Fruit fly (Drosophila melanogaster) whole organism, embryonic: ENCODE results near the gene CG9961.
A peak's percentile ranks its signal among the peaks of the same experiment; 100 is the strongest.

Experiments
- Adf1 ChIP-seq: fragments of 200-800 bp; sonication (Bioruptor generic); IDR thresholded peaks from 2 replicates; pipeline ENCODE4 v1.3.6; 2022; ENCODE audit warnings: missing biosample characterization, missing genetic modification characterization
- Bdp1 ChIP-seq: fragments of 200-800 bp; sonication (Bioruptor generic); optimal IDR thresholded peaks from 3 replicates; lab custom pipeline; 2016; ENCODE audit warnings: missing biosample characterization, missing genetic modification characterization
- CG1024 ChIP-seq: fragments of 200-800 bp; sonication (Bioruptor generic); IDR thresholded peaks from 2 replicates; pipeline ENCODE4 v1.3.6; 2022; ENCODE audit warnings: missing biosample characterization, missing genetic modification characterization
- CG13894 ChIP-seq: fragments of 200-800 bp; sonication (Bioruptor generic); optimal IDR thresholded peaks from 3 replicates; lab custom pipeline; 2018; ENCODE audit warnings: missing biosample characterization, mild to moderate bottlenecking, missing genetic modification characterization, moderate library complexity
- CG14050 ChIP-seq: fragments of 200-800 bp; sonication (Bioruptor generic); IDR thresholded peaks from 3 replicates; pipeline ENCODE4 v1.3.6; 2022; ENCODE audit warnings: missing biosample characterization, missing genetic modification characterization
- CG14965 ChIP-seq: fragments of 200-800 bp; sonication (Bioruptor generic); optimal IDR thresholded peaks from 2 replicates; lab custom pipeline; 2016; ENCODE audit warnings: missing biosample characterization, missing genetic modification characterization, borderline replicate concordance
- CG15073 ChIP-seq: fragments of 200-800 bp; sonication (Bioruptor generic); optimal IDR thresholded peaks from 2 replicates; lab custom pipeline; 2016; ENCODE audit warnings: missing biosample characterization, missing genetic modification characterization
- CG15479 ChIP-seq: fragments of 200-800 bp; sonication (Bioruptor generic); optimal IDR thresholded peaks from 3 replicates; lab custom pipeline; 2019; ENCODE audit warnings: missing biosample characterization, mild to moderate bottlenecking, missing genetic modification characterization, moderate library complexity
- CG15601 ChIP-seq: fragments of 200-800 bp; sonication (Bioruptor generic); optimal IDR thresholded peaks from 3 replicates; lab custom pipeline; 2019; ENCODE audit warnings: missing biosample characterization, mild to moderate bottlenecking, missing genetic modification characterization, moderate library complexity
- CG15696 ChIP-seq: fragments of 200-800 bp; sonication (Bioruptor generic); optimal IDR thresholded peaks from 2 replicates; lab custom pipeline; 2019; ENCODE audit warnings: missing biosample characterization, mild to moderate bottlenecking, missing genetic modification characterization, moderate library complexity
- CG1602 ChIP-seq: fragments of 200-800 bp; sonication (Bioruptor generic); optimal IDR thresholded peaks from 3 replicates; lab custom pipeline; 2016; ENCODE audit warnings: missing biosample characterization, missing genetic modification characterization
- CG1603 ChIP-seq: fragments of 200-800 bp; sonication (Bioruptor generic); optimal IDR thresholded peaks from 2 replicates; lab custom pipeline; 2019; ENCODE audit warnings: missing biosample characterization, mild to moderate bottlenecking, missing genetic modification characterization, moderate library complexity
- CG17186 ChIP-seq: fragments of 200-800 bp; sonication (Bioruptor generic); optimal IDR thresholded peaks from 3 replicates; lab custom pipeline; 2017; ENCODE audit warnings: missing biosample characterization, missing genetic modification reagents, missing genetic modification characterization
- CG18619 ChIP-seq: fragments of 200-800 bp; sonication (Bioruptor generic); optimal IDR thresholded peaks from 3 replicates; lab custom pipeline; 2017; ENCODE audit warnings: missing biosample characterization, mild to moderate bottlenecking, missing genetic modification characterization
- CG30431 ChIP-seq: fragments of 200-800 bp; sonication (Bioruptor generic); optimal IDR thresholded peaks from 2 replicates; lab custom pipeline; 2017; ENCODE audit warnings: missing biosample characterization, missing genetic modification characterization
- CG31224 ChIP-seq: fragments of 200-800 bp; sonication (Bioruptor generic); IDR thresholded peaks from 2 replicates; pipeline ENCODE4 v1.3.6; 2022; ENCODE audit warnings: missing biosample characterization, missing genetic modification characterization
- CG34422 ChIP-seq: fragments of 200-800 bp; sonication (Bioruptor generic); IDR thresholded peaks from 3 replicates; pipeline ENCODE4 v1.3.6; 2022; ENCODE audit warnings: missing biosample characterization, missing genetic modification characterization
- CG4328 ChIP-seq: fragments of 200-800 bp; sonication (Bioruptor generic); optimal IDR thresholded peaks from 3 replicates; lab custom pipeline; 2017; ENCODE audit warnings: missing biosample characterization, missing genetic modification reagents, missing genetic modification characterization
- CG4424 ChIP-seq: fragments of 200-800 bp; sonication (Bioruptor generic); optimal IDR thresholded peaks from 3 replicates; lab custom pipeline; 2016; ENCODE audit warnings: missing biosample characterization, missing genetic modification characterization
- CG5180 ChIP-seq: fragments of 200-800 bp; sonication (Bioruptor generic); optimal IDR thresholded peaks from 3 replicates; lab custom pipeline; 2017; ENCODE audit warnings: missing biosample characterization, missing genetic modification characterization, mild to moderate bottlenecking, moderate library complexity, missing genetic modification reagents
- CG7745 ChIP-seq: fragments of 200-800 bp; sonication (Bioruptor generic); optimal IDR thresholded peaks from 2 replicates; lab custom pipeline; 2018; ENCODE audit warnings: missing biosample characterization, mild to moderate bottlenecking, missing genetic modification characterization, moderate library complexity
- CG7839 ChIP-seq: fragments of 200-800 bp; sonication (Bioruptor generic); optimal IDR thresholded peaks from 3 replicates; lab custom pipeline; 2018; ENCODE audit warnings: missing biosample characterization, mild to moderate bottlenecking, missing genetic modification characterization, moderate library complexity
- CG8281 ChIP-seq: fragments of 200-800 bp; sonication (Bioruptor generic); optimal IDR thresholded peaks from 2 replicates; lab custom pipeline; 2018; ENCODE audit warnings: missing biosample characterization, mild to moderate bottlenecking, missing genetic modification characterization, moderate library complexity
- CG8765 ChIP-seq: fragments of 200-800 bp; sonication (Bioruptor generic); IDR thresholded peaks from 2 replicates; pipeline ENCODE4 v1.3.6; 2022; ENCODE audit warnings: missing biosample characterization, missing genetic modification characterization
- CkIIα-i1 ChIP-seq: fragments of 200-800 bp; sonication (Bioruptor generic); IDR thresholded peaks from 2 replicates; pipeline ENCODE4 v1.3.6; 2022; ENCODE audit warnings: missing biosample characterization, missing genetic modification characterization
- Dek ChIP-seq: fragments of 200-800 bp; sonication (Bioruptor generic); optimal IDR thresholded peaks from 3 replicates; lab custom pipeline; 2019; ENCODE audit warnings: missing biosample characterization, mild to moderate bottlenecking, missing genetic modification characterization, moderate library complexity
- E2f2 ChIP-seq: fragments of 200-800 bp; sonication (Bioruptor generic); IDR thresholded peaks from 2 replicates; pipeline ENCODE4 v1.3.6; 2022; ENCODE audit warnings: missing biosample characterization, missing genetic modification characterization
- Fer1 ChIP-seq: fragments of 200-800 bp; sonication (Bioruptor generic); optimal IDR thresholded peaks from 2 replicates; lab custom pipeline; 2017; ENCODE audit warnings: missing biosample characterization, mild to moderate bottlenecking, missing genetic modification characterization
- Meics ChIP-seq: fragments of 200-800 bp; sonication (Bioruptor generic); optimal IDR thresholded peaks from 2 replicates; lab custom pipeline; 2017; ENCODE audit warnings: missing biosample characterization, mild to moderate bottlenecking, missing genetic modification characterization
- Rfx ChIP-seq: fragments of 200-800 bp; sonication (Bioruptor generic); IDR thresholded peaks from 2 replicates; pipeline ENCODE4 v1.3.6; 2022; ENCODE audit warnings: missing biosample characterization, missing genetic modification characterization
- ato ChIP-seq: fragments of 200-800 bp; sonication (Bioruptor generic); IDR thresholded peaks from 2 replicates; pipeline ENCODE4 v1.3.6; 2022; ENCODE audit warnings: missing biosample characterization, missing genetic modification characterization; ENCODE audit not compliant: partially characterized antibody
- ci ChIP-seq: fragments of 200-800 bp; sonication (Bioruptor generic); IDR thresholded peaks from 3 replicates; pipeline ENCODE4 v1.3.6; 2022; ENCODE audit warnings: missing biosample characterization, missing genetic modification characterization
- eve ChIP-seq, 2 experiments: fragments of >200 bp; optimal IDR thresholded peaks; 2 replicates each; lab custom pipeline; 2017; ENCODE audit warnings: missing biosample characterization in 2 of 2, missing genetic modification characterization in 2 of 2
- exex ChIP-seq: fragments of 200-800 bp; sonication (Bioruptor generic); optimal IDR thresholded peaks from 4 replicates; lab custom pipeline; 2018; ENCODE audit warnings: missing biosample characterization, mild to moderate bottlenecking, missing genetic modification characterization, moderate library complexity
- gcm ChIP-seq: fragments of 200-800 bp; sonication (Bioruptor generic); optimal IDR thresholded peaks from 2 replicates; lab custom pipeline; 2019; ENCODE audit warnings: missing biosample characterization, mild to moderate bottlenecking, missing genetic modification characterization, moderate library complexity
- grau ChIP-seq: fragments of 200-800 bp; optimal IDR thresholded peaks from 3 replicates; lab custom pipeline; 2019; ENCODE audit warnings: missing biosample characterization, mild to moderate bottlenecking, missing genetic modification characterization, moderate library complexity
- kni ChIP-seq: fragments of 200-800 bp; sonication (Bioruptor generic); optimal IDR thresholded peaks from 3 replicates; lab custom pipeline; 2017; ENCODE audit warnings: mild to moderate bottlenecking, missing biosample characterization, missing genetic modification reagents, missing genetic modification characterization
- nerfin-2 ChIP-seq: fragments of 200-800 bp; sonication (Bioruptor generic); IDR thresholded peaks from 2 replicates; pipeline ENCODE4 v1.3.6; 2022; ENCODE audit warnings: missing biosample characterization, missing genetic modification characterization; ENCODE audit not compliant: partially characterized antibody
- onecut ChIP-seq: fragments of 200-800 bp; sonication (Bioruptor generic); IDR thresholded peaks from 2 replicates; pipeline ENCODE4 v1.3.6; 2022; ENCODE audit warnings: missing biosample characterization, missing genetic modification characterization
- pita ChIP-seq: fragments of 200-800 bp; sonication (Bioruptor generic); optimal IDR thresholded peaks from 2 replicates; lab custom pipeline; 2017; ENCODE audit warnings: missing biosample characterization, mild to moderate bottlenecking, missing genetic modification characterization
- pros ChIP-seq: fragments of 200-800 bp; sonication (Bioruptor generic); optimal IDR thresholded peaks from 3 replicates; lab custom pipeline; 2019; ENCODE audit warnings: missing biosample characterization, mild to moderate bottlenecking, missing genetic modification characterization, moderate library complexity
- pum ChIP-seq: fragments of 200-800 bp; sonication (Bioruptor generic); optimal IDR thresholded peaks from 2 replicates; lab custom pipeline; 2016; ENCODE audit warnings: missing biosample characterization, missing genetic modification characterization
- rib ChIP-seq: fragments of 200-800 bp; sonication (Bioruptor generic); IDR thresholded peaks from 2 replicates; pipeline ENCODE4 v1.3.6; 2022; ENCODE audit warnings: missing biosample characterization, missing genetic modification characterization
- sima ChIP-seq: fragments of 200-800 bp; sonication (Bioruptor generic); optimal IDR thresholded peaks from 2 replicates; lab custom pipeline; 2016; ENCODE audit warnings: missing biosample characterization, missing genetic modification characterization
- ttk ChIP-seq: fragments of 200-800 bp; sonication (Bioruptor generic); IDR thresholded peaks from 2 replicates; pipeline ENCODE4 v2.1.2; 2022; ENCODE audit warnings: missing biosample characterization, missing genetic modification characterization
- twi ChIP-seq: fragments of 200-800 bp; optimal IDR thresholded peaks from 2 replicates; lab custom pipeline; 2019; ENCODE audit warnings: missing biosample characterization, mild to moderate bottlenecking, missing genetic modification characterization, moderate library complexity
- unc-4 ChIP-seq: fragments of 200-800 bp; sonication (Bioruptor generic); IDR thresholded peaks from 2 replicates; pipeline ENCODE4 v1.3.6; 2022; ENCODE audit warnings: missing biosample characterization, missing genetic modification characterization; ENCODE audit not compliant: partially characterized antibody
- vvl ChIP-seq: fragments of 200-800 bp; sonication (Bioruptor generic); IDR thresholded peaks from 2 replicates; pipeline ENCODE4 v1.3.6; 2022; ENCODE audit warnings: missing biosample characterization, missing genetic modification characterization
- yki ChIP-seq: fragments of >200 bp; optimal IDR thresholded peaks from 3 replicates; lab custom pipeline; 2018

CG9961 gene

dm6 chr2L:2757930-2758556, 13.3 kb upstream of the CG9961 start (continued):
- TF ChIP-seq CG4328 (GFP tag; lab: Kevin White, UChicago) = no peak
- peak; percentile 21; the same call in 1 of the 3 replicates for TF ChIP-seq ci (GFP tag; lab: Robert Waterston, UW)
- peak; percentile 14; the same call in 1 of the 2 replicates for TF ChIP-seq vvl (GFP tag; lab: Robert Waterston, UW)
- TF ChIP-seq E2f2 (GFP tag; lab: Robert Waterston, UW) = peak; percentile 75
- peak; percentile 48 for TF ChIP-seq kni
- no peak for TF ChIP-seq CG1024
- 0 out of 2 replicates have a peak, but pooled peaks have one; percentile 32 for TF ChIP-seq onecut (GFP tag; lab: Robert Waterston, UW)
- TF ChIP-seq pros (GFP tag; lab: Kevin White, UChicago) = peak; percentile 43
- TF ChIP-seq Rfx = 0 out of 2 replicates have a peak, but pooled peaks have one; percentile 29

dm6 chr2L:2755323-2755695, 10.6 kb upstream of the CG9961 start:
- TF ChIP-seq gcm = no peak
- TF ChIP-seq Dek (tag; lab: Kevin White, UChicago) = no peak
- no peak for TF ChIP-seq exex
- no peak for TF ChIP-seq rib (GFP tag; lab: Robert Waterston, UW)
- no peak for TF ChIP-seq unc-4 (GFP tag; lab: Robert Waterston, UW)
- TF ChIP-seq CG34422 (GFP tag; lab: Robert Waterston, UW) = no peak
- no peak for TF ChIP-seq Meics (GFP tag; lab: Kevin White, UChicago)
- peak; percentile 13 for TF ChIP-seq Fer1 (GFP tag; lab: Kevin White, UChicago)
- no peak for TF ChIP-seq Bdp1 (GFP tag; lab: Kevin White, UChicago)
- no peak for TF ChIP-seq CG30431 (GFP tag; lab: Kevin White, UChicago)
- no peak for TF ChIP-seq Adf1 (GFP tag; lab: Robert Waterston, UW)
- TF ChIP-seq twi = peak; percentile 57
- TF ChIP-seq CG13894 (tag; lab: Kevin White, UChicago) = no peak
- TF ChIP-seq CG8765 (GFP tag; lab: Robert Waterston, UW) = no peak
- TF ChIP-seq ato (GFP tag; lab: Robert Waterston, UW) = no peak
- no peak for TF ChIP-seq CkIIα-i1 (GFP tag; lab: Robert Waterston, UW)
- TF ChIP-seq yki = peak; percentile 98
- TF ChIP-seq CG14050 (GFP tag; lab: Robert Waterston, UW) = no peak
- no peak for TF ChIP-seq CG15073 (GFP tag; lab: Kevin White, UChicago)
- no peak for TF ChIP-seq nerfin-2 (GFP tag; lab: Robert Waterston, UW)
- no peak for TF ChIP-seq CG1602 (GFP tag; lab: Kevin White, UChicago)
- no peak for TF ChIP-seq CG5180 (GFP tag; lab: Kevin White, UChicago)
- TF ChIP-seq CG1603 (tag; lab: Kevin White, UChicago) = no peak
- no peak for TF ChIP-seq CG15696
- no peak for TF ChIP-seq CG7745 (tag; lab: Kevin White, UChicago)
- TF ChIP-seq CG14965 (GFP tag; lab: Kevin White, UChicago) = no peak
- TF ChIP-seq sima (GFP tag; lab: Kevin White, UChicago) = no peak
- TF ChIP-seq pum = no peak
- TF ChIP-seq CG15601 (tag; lab: Kevin White, UChicago) = no peak
- no peak for TF ChIP-seq ttk (GFP tag; lab: Robert Waterston, UW)
- TF ChIP-seq CG15479 (GFP tag; lab: Kevin White, UChicago) = peak; percentile 22
- no peak for TF ChIP-seq CG8281 (tag; lab: Kevin White, UChicago)
- TF ChIP-seq eve (GFP tag; optimal IDR thresholded peaks at IDR 0.05; lab: Kevin White, UChicago) = no peak
- no peak for TF ChIP-seq CG31224 (GFP tag; lab: Robert Waterston, UW)
- no peak for TF ChIP-seq CG18619 (GFP tag; lab: Kevin White, UChicago)
- TF ChIP-seq grau (tag; lab: Kevin White, UChicago) = no peak
- TF ChIP-seq CG17186 (GFP tag; lab: Kevin White, UChicago) = no peak
- TF ChIP-seq CG4328 (GFP tag; lab: Kevin White, UChicago) = no peak
- no peak for TF ChIP-seq CG4424
- TF ChIP-seq pita (GFP tag; lab: Kevin White, UChicago) = no peak
- no peak for TF ChIP-seq CG7839 (tag; lab: Kevin White, UChicago)
